Worm (Caenorhabditis elegans) whole organism, L4 larva: Measurements from ENCODE around the gene nhr-212.

Source experiments
- F10B5.3 ChIP-seq: sonication (generic microtip); optimal IDR thresholded peaks from 2 replicates; lab custom pipeline; 2016; ENCODE audit warnings: mild to moderate bottlenecking, missing genetic modification characterization, missing compliant biosample characterization
- F37D6.2 ChIP-seq: sonication (generic microtip); optimal IDR thresholded peaks from 2 replicates; lab custom pipeline; 2016; ENCODE audit warnings: mild to moderate bottlenecking, missing genetic modification characterization, missing compliant biosample characterization
- F44E2.7 ChIP-seq: fragments of 200-800 bp; sonication (Bioruptor generic); IDR thresholded peaks from 2 replicates; pipeline ENCODE4 v2.1.2; 2022; ENCODE audit warnings: missing genetic modification characterization, missing compliant biosample characterization
- F49E8.2 ChIP-seq: sonication (generic microtip); optimal IDR thresholded peaks from 2 replicates; lab custom pipeline; 2016; ENCODE audit warnings: missing compliant biosample characterization, mild to moderate bottlenecking, missing genetic modification characterization, borderline replicate concordance
- T20F7.1 ChIP-seq: fragments of 200-800 bp; sonication (Bioruptor generic); optimal IDR thresholded peaks from 2 replicates; lab custom pipeline; 2018; ENCODE audit warnings: mild to moderate bottlenecking, missing genetic modification characterization, missing compliant biosample characterization
- ZK546.5 ChIP-seq, 2 experiments: sonication (generic microtip); optimal IDR thresholded peaks; 2 replicates each; lab custom pipeline; 2017; ENCODE audit warnings: missing biosample characterization in 2 of 2, missing genetic modification characterization in 2 of 2
- aha-1 ChIP-seq: fragments of 150-350 bp; peaks from one replicate; lab custom pipeline; 2014; ENCODE audit warnings: missing biosample characterization, missing genetic modification characterization
- ceh-44 ChIP-seq: fragments of 200-800 bp; sonication (Bioruptor generic); IDR thresholded peaks from 2 replicates; pipeline ENCODE4 v1.3.6; 2022; ENCODE audit warnings: missing genetic modification reagents, missing genetic modification characterization, missing compliant biosample characterization
- ceh-82 ChIP-seq: sonication (generic microtip); optimal IDR thresholded peaks from 2 replicates; lab custom pipeline; 2017; ENCODE audit warnings: missing biosample characterization, missing genetic modification characterization
- daf-12 ChIP-seq: fragments of 150-350 bp; optimal IDR thresholded peaks from 2 replicates; lab custom pipeline; 2014; ENCODE audit warnings: missing biosample characterization, missing genetic modification reagents, missing genetic modification characterization
- dmd-9 ChIP-seq: fragments of 200-800 bp; sonication (Bioruptor generic); IDR thresholded peaks from 2 replicates; pipeline ENCODE4 v1.3.6; 2022; ENCODE audit warnings: missing genetic modification reagents, missing genetic modification characterization, missing compliant biosample characterization
- egl-27 ChIP-seq: sonication (generic microtip); optimal IDR thresholded peaks from 3 replicates; lab custom pipeline; 2017; ENCODE audit warnings: missing biosample characterization, missing genetic modification reagents, missing genetic modification characterization
- fkh-10 ChIP-seq: fragments of 150-350 bp; optimal IDR thresholded peaks from 2 replicates; lab custom pipeline; 2014; ENCODE audit warnings: missing biosample characterization, missing genetic modification reagents, missing genetic modification characterization
- hif-1 ChIP-seq, 2 experiments: sonication (generic microtip); optimal IDR thresholded peaks; 2 replicates each; lab custom pipeline; 2016 to 2017; ENCODE audit warnings: missing compliant biosample characterization in 2 of 2, missing genetic modification characterization in 2 of 2, missing genetic modification reagents in 2 of 2, missing genotype in 2 of 2, mild to moderate bottlenecking in 1 of 2
- hlh-11 ChIP-seq: fragments of 200-800 bp; sonication (Bioruptor generic); optimal IDR thresholded peaks from 2 replicates; lab custom pipeline; 2018; ENCODE audit warnings: mild to moderate bottlenecking, missing genetic modification characterization, missing compliant biosample characterization
- lin-1 ChIP-seq: fragments of 200-800 bp; sonication (Bioruptor generic); IDR thresholded peaks from 2 replicates; pipeline ENCODE4 v1.3.6; 2022; ENCODE audit warnings: missing genetic modification reagents, missing genetic modification characterization, missing compliant biosample characterization
- lin-29 ChIP-seq: fragments of 200-800 bp; sonication (Bioruptor generic); IDR thresholded peaks from 2 replicates; pipeline ENCODE4 v1.3.6; 2022; ENCODE audit warnings: missing genetic modification reagents, missing genetic modification characterization, missing compliant biosample characterization
- mes-2 ChIP-seq: sonication (generic microtip); optimal IDR thresholded peaks from 2 replicates; lab custom pipeline; 2016; ENCODE audit warnings: missing genotype, mild to moderate bottlenecking, missing genetic modification characterization, missing compliant biosample characterization; ENCODE audit not compliant: poor library complexity, severe bottlenecking
- nhr-102 ChIP-seq: sonication (generic microtip); optimal IDR thresholded peaks from 2 replicates; lab custom pipeline; 2016; ENCODE audit warnings: mild to moderate bottlenecking, missing genetic modification characterization, moderate library complexity, missing compliant biosample characterization
- nhr-11 ChIP-seq: fragments of 150-350 bp; optimal IDR thresholded peaks from 2 replicates; lab custom pipeline; 2014; ENCODE audit warnings: missing biosample characterization, missing genetic modification characterization
- nhr-111 ChIP-seq: fragments of 200-800 bp; sonication (Bioruptor generic); optimal IDR thresholded peaks from 2 replicates; lab custom pipeline; 2018; ENCODE audit warnings: mild to moderate bottlenecking, missing genetic modification characterization, missing compliant biosample characterization
- nhr-28 ChIP-seq: fragments of 150-350 bp; optimal IDR thresholded peaks from 2 replicates; lab custom pipeline; 2014; ENCODE audit warnings: missing biosample characterization, missing genetic modification characterization
- nhr-77 ChIP-seq: fragments of 150-350 bp; optimal IDR thresholded peaks from 2 replicates; lab custom pipeline; 2014; ENCODE audit warnings: missing biosample characterization, missing genetic modification characterization
- php-3 ChIP-seq: fragments of 200-800 bp; sonication (Bioruptor generic); IDR thresholded peaks from 2 replicates; pipeline ENCODE4 v1.3.6; 2022; ENCODE audit warnings: missing genetic modification reagents, missing genetic modification characterization, missing compliant biosample characterization
- pqm-1 ChIP-seq: sonication (generic microtip); optimal IDR thresholded peaks from 2 replicates; lab custom pipeline; 2017; ENCODE audit warnings: missing biosample characterization, missing genetic modification characterization
- skn-1 ChIP-seq: fragments of 150-350 bp; optimal IDR thresholded peaks from 2 replicates; lab custom pipeline; 2014; ENCODE audit warnings: missing biosample characterization, missing genetic modification characterization
- snpc-1.2 ChIP-seq: fragments of 200-800 bp; sonication (Bioruptor generic); IDR thresholded peaks from 2 replicates; pipeline ENCODE4 v1.3.6; 2022; ENCODE audit warnings: missing genetic modification reagents, missing genetic modification characterization, missing compliant biosample characterization
- spr-1 ChIP-seq: sonication (generic microtip); optimal IDR thresholded peaks from 2 replicates; lab custom pipeline; 2016; ENCODE audit warnings: mild to moderate bottlenecking, missing genetic modification characterization, missing compliant biosample characterization
- tag-97 ChIP-seq: fragments of 200-800 bp; sonication (Bioruptor generic); IDR thresholded peaks from 2 replicates; pipeline ENCODE4 v1.3.6; 2022; ENCODE audit warnings: missing genetic modification characterization, missing compliant biosample characterization
- unc-62 ChIP-seq, 3 experiments: fragments of 150-350 bp in 1 of 3; sonication (generic microtip); optimal IDR thresholded peaks in 2 of 3; peaks in 1 of 3; 1 replicate in 1 of 3; 2 replicates in 2 of 3; lab custom pipeline; 2014 to 2017; ENCODE audit warnings: missing biosample characterization in 3 of 3, missing genetic modification characterization in 3 of 3, missing genetic modification reagents in 3 of 3, missing genotype in 1 of 3
- vab-7 ChIP-seq: fragments of 200-800 bp; sonication (Bioruptor generic); IDR thresholded peaks from 2 replicates; pipeline ENCODE4 v1.3.6; 2022; ENCODE audit warnings: missing genetic modification reagents, missing genetic modification characterization, missing compliant biosample characterization
- zag-1 ChIP-seq: fragments of 150-350 bp; optimal IDR thresholded peaks from 2 replicates; lab custom pipeline; 2014; ENCODE audit warnings: missing biosample characterization, missing genetic modification characterization
- zfp-2 ChIP-seq: sonication (generic microtip); optimal IDR thresholded peaks from 2 replicates; lab custom pipeline; 2016; ENCODE audit warnings: mild to moderate bottlenecking, missing genetic modification characterization, missing compliant biosample characterization

nhr-212 gene

DNA sequence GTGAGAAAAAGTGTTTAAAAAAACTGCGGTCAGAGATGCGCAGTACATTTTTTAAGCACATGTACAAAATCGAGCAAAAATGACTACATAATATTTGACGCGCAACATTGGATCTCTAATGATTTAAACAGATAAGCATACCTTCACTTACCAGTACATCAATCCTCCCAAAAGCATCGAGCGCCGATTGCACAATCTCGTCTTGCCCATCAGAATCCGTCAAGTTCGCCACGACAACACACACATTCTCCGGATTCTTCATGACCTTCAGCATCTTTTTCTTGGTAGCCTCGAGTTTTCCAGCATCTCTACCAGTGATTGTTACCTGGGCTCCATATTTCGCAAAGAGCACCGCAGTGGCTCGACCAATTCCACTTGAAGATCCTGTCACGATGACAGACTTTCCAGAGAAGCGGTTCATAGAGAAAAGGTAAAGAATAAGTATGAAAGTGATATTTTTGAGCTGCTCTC lies 18.2 kb downstream of the nhr-212 start, which contains the start of gene T01G6.10:
T01G6.10 (minus strand) TSS at position 421 of the 471 bp plus-strand sequence.
- TF ChIP-seq aha-1 (tag; lab: Kevin White, UChicago) (peak; percentile 96), F37D6.2 (no peak)
- TF ChIP-seq, all 104 proteins: peak for 1

DNA sequence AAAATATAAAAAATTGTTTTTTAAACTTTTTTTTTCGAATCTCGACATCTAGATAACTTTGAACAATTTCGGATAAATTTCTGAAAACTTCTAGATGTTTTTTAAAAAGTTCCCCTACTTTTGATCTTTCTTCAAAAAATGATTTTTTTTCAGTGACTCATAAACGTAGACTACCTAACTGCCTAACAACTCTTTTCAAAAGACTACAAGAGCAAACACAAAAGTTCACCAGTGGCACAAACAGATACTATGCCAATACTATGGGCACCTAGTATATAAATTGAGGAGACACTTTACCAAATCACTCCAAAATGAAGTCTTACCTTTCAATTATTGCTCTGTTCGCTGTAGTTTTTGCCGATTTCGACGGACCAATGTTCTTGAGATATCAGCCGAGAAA lies 19.1 kb downstream of the nhr-212 start, which contains the start of gene srlf-35:
srlf-35 (plus strand) TSS at position 301 of the 400 bp plus-strand sequence.
- TF ChIP-seq tag-97 (no peak), skn-1 (tag; lab: Kevin White, UChicago) (no peak), dmd-9 (no peak), egl-27 (tag; lab: Kevin White, UChicago) (no peak), mes-2 (tag; lab: Kevin White, UChicago) (no peak), F49E8.2 (no peak), ZK546.5 (tag; optimal IDR thresholded peaks at IDR 0.05; lab: Kevin White, UChicago) (no peak), hif-1 (tag; optimal IDR thresholded peaks at IDR 0.05; lab: Kevin White, UChicago) (no peak), lin-29 (no peak), ceh-44 (no peak), T20F7.1 (GFP tag; lab: Kevin White, UChicago) (no peak), daf-12 (tag; lab: Kevin White, UChicago) (no peak), nhr-111 (no peak), aha-1 (tag; lab: Kevin White, UChicago) (no peak), hlh-11 (no peak), fkh-10 (no peak)

DNA sequence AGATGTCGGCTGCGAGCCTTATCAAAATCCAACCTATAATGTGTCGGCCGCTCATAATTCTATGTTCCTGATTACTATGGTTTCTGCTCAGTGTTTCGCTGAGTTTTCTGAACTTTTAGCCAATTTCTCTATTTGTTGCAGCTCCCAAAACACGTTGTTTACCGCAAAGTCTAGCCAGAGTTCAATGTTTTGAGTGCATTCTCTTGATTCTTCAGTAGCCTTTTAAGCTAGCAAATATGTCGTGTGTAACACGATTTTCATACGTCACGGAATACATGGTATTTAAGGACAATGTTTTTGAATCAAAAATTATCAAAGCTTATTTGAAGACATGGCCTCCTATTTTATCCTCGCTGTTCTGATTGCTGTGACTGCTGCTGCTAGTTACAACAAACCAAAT lies 20.5 kb downstream of the nhr-212 start, which contains the start of gene srlf-19:
srlf-19 (plus strand) TSS at position 301 of the 400 bp plus-strand sequence.
- no peak for TF ChIP-seq snpc-1.2
- no peak for TF ChIP-seq fkh-10
- TF ChIP-seq php-3: no peak
- TF ChIP-seq hif-1 (tag; optimal IDR thresholded peaks at IDR 0.05; lab: Kevin White, UChicago): no peak
- no peak for TF ChIP-seq lin-1 (GFP tag; lab: Robert Waterston, UW)
- no peak for TF ChIP-seq F44E2.7 (GFP tag; lab: Robert Waterston, UW)
- TF ChIP-seq zag-1 (tag; lab: Kevin White, UChicago): no peak
- TF ChIP-seq vab-7 (GFP tag; lab: Robert Waterston, UW): no peak
- TF ChIP-seq nhr-77 (tag; lab: Kevin White, UChicago): no peak

DNA sequence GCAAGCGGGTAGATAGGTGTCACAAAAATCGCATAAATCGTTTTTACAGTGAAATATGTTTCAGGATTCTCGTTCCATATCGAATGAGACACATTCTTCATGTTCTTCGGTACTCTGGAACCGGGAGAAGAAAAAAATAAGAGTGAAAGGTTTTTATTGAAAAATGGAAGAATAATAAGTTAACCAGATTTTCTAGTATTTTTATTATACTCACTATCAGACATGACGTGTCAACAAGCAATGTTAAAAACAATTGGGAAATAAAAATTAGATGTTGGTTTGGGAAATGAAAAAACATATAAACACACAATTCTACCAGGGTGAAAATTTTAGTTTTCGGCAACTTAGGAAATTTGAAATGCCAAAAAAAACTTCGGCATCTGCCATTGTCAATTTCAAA lies 27.8 kb downstream of the nhr-212 start, which contains the start of gene srh-37:
srh-37 (minus strand) TSS at position 101 of the 400 bp plus-strand sequence.
- TF ChIP-seq F10B5.3: no peak

DNA sequence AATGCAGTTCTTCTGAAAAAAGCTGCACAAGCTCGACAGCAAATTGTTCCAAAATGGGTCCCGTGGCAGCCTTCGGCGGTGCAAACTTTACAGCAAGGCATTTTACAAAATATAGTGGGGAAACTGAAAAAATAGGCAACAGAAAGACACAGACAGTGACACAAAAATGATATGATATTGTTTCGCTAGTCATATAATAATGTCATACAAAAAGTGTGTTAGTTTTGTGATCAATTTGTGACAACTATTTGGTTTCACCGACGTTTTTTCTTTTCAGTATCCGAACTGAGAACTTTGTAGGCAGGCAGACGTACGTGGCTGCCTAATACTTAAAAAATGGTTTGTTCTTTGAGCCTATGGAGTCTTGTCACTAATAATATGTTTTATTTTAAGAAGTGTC lies 34.8 kb downstream of the nhr-212 start, which contains the start of gene nhr-210:
nhr-210 (minus strand) TSS at position 101 of the 400 bp plus-strand sequence.
- TF ChIP-seq zfp-2 (tag; lab: Kevin White, UChicago): no peak
- TF ChIP-seq nhr-28: peak; percentile 36
- TF ChIP-seq pqm-1 (tag; lab: Kevin White, UChicago): peak; percentile 12
- no peak for TF ChIP-seq nhr-11
- TF ChIP-seq ceh-82 (tag; lab: Kevin White, UChicago): no peak
- no peak for TF ChIP-seq unc-62 (GFP tag; optimal IDR thresholded peaks at IDR 0.05 in 1 of 2; lab: Kevin White, UChicago)
- TF ChIP-seq unc-62 (tag; optimal IDR thresholded peaks at IDR 0.05; lab: Kevin White, UChicago): no peak
- no peak for TF ChIP-seq spr-1 (tag; lab: Kevin White, UChicago)
- TF ChIP-seq nhr-102 (tag; lab: Kevin White, UChicago): peak; percentile 77
- TF ChIP-seq, all 104 proteins: peak for 3
